Fruit fly (Drosophila melanogaster): ENCODE results near the gene wkd.

wkd gene

dm6 chr3R:11626571-11626970 lies 45.2 kb downstream of the wkd start, which contains the start of the genes CG6813 and CG18764 (continued):
- TF ChIP-seq CG4820 (GFP tag; optimal IDR thresholded peaks at IDR 0.05), result peak; percentile 34
- TF ChIP-seq Dp (GFP tag; optimal IDR thresholded peaks at IDR 0.05), result peak; percentile 52
- no peak for TF ChIP-seq knrl (GFP tag; IDR thresholded peaks at IDR 0.05; ENCODE audit: partially characterized antibody)
- peak; percentile 97 for TF ChIP-seq CG9437 (GFP tag; optimal IDR thresholded peaks at IDR 0.05)
- no peak for TF ChIP-seq ro (GFP tag; IDR thresholded peaks at IDR 0.05)
- peak; percentile 67 for TF ChIP-seq CG3995 (GFP tag; optimal IDR thresholded peaks at IDR 0.05)
- no peak for TF ChIP-seq grn (GFP tag; optimal IDR thresholded peaks at IDR 0.05)
- TF ChIP-seq stwl (tag; optimal IDR thresholded peaks at IDR 0.05), result peak; percentile 59
- TF ChIP-seq CG5180 (GFP tag; optimal IDR thresholded peaks at IDR 0.05), result no peak
- no peak for TF ChIP-seq CG18599 (GFP tag; optimal IDR thresholded peaks at IDR 0.05)
- no peak for TF ChIP-seq so (GFP tag; IDR thresholded peaks at IDR 0.05)
- TF ChIP-seq row (GFP tag; IDR thresholded peaks at IDR 0.05), result peak; percentile 35; the same call in 1 of the 3 replicates
- TF ChIP-seq CG9817 (tag; optimal IDR thresholded peaks at IDR 0.05), result no peak
- TF ChIP-seq NfI (GFP tag; optimal IDR thresholded peaks at IDR 0.05), result no peak
- no peak for TF ChIP-seq pita (GFP tag; optimal IDR thresholded peaks at IDR 0.05)
- peak; percentile 23 for TF ChIP-seq YL-1 (GFP tag; optimal IDR thresholded peaks at IDR 0.05)

dm6 chr3R:11628416-11629041 lies 47.2 kb downstream of the wkd start, which contains the start of gene CG14712:
Gene CG14712, plus strand, starts transcription at chr3R:11628759.
- no peak for TF ChIP-seq CG4854 (GFP tag; optimal IDR thresholded peaks at IDR 0.05)
- TF ChIP-seq CG31365 (tag; optimal IDR thresholded peaks at IDR 0.05), result no peak
- TF ChIP-seq Stat92E (GFP tag; optimal IDR thresholded peaks at IDR 0.05), result peak in 1 of 3 experiments; percentile 88
- no peak for TF ChIP-seq Camta (GFP tag; optimal IDR thresholded peaks at IDR 0.05)
- TF ChIP-seq Adf1 (GFP tag; IDR thresholded peaks at IDR 0.05), result 0 out of 2 replicates have a peak, but pooled peaks have one; percentile 15
- TF ChIP-seq dm (GFP tag; optimal IDR thresholded peaks at IDR 0.05), result peak; percentile 28
- no peak for TF ChIP-seq sisA (GFP tag; IDR thresholded peaks at IDR 0.05)
- peak; percentile 13 for TF ChIP-seq CG33213 (GFP tag; optimal IDR thresholded peaks at IDR 0.05)
- no peak for TF ChIP-seq CG9215 (GFP tag; IDR thresholded peaks at IDR 0.05)
- TF ChIP-seq lab (GFP tag; optimal IDR thresholded peaks at IDR 0.05), result no peak
- TF ChIP-seq CG34422 (GFP tag; IDR thresholded peaks at IDR 0.05), result peak; percentile 16; the same call in 1 of the 3 replicates
- peak; percentile 59 for TF ChIP-seq CG4617 (GFP tag; optimal IDR thresholded peaks at IDR 0.05; ENCODE audit: borderline replicate concordance)
- peak; percentile 73 for TF ChIP-seq Dll (GFP tag; IDR thresholded peaks at IDR 0.05; ENCODE audit: partially characterized antibody)
- peak; percentile 11 for TF ChIP-seq Fer1 (GFP tag; optimal IDR thresholded peaks at IDR 0.05)
- TF ChIP-seq pros (GFP tag; optimal IDR thresholded peaks at IDR 0.05), result no peak
- TF ChIP-seq CG2120 (GFP tag; optimal IDR thresholded peaks at IDR 0.05), result peak; percentile 48
- peak; percentile 89 for TF ChIP-seq pzg (GFP tag; optimal IDR thresholded peaks at IDR 0.05)
- no peak for TF ChIP-seq pnt (GFP tag; optimal IDR thresholded peaks at IDR 0.05)
- peak; percentile 39 for TF ChIP-seq mam (GFP tag; optimal IDR thresholded peaks at IDR 0.05)
- peak; percentile 96 for TF ChIP-seq CG14710 (tag; optimal IDR thresholded peaks at IDR 0.05)
- TF ChIP-seq CG8359 (GFP tag; optimal IDR thresholded peaks at IDR 0.05; ENCODE audit: borderline replicate concordance), result no peak
- no peak for TF ChIP-seq her (GFP tag; optimal IDR thresholded peaks at IDR 0.05)
- no peak for TF ChIP-seq lmd (GFP tag; IDR thresholded peaks at IDR 0.05)
- peak; percentile 33 for TF ChIP-seq CG10147 (GFP tag; optimal IDR thresholded peaks at IDR 0.05)
- TF ChIP-seq CG8478 (optimal IDR thresholded peaks at IDR 0.05), result no peak
- TF ChIP-seq B-H2 (GFP tag; optimal IDR thresholded peaks at IDR 0.05), result peak; percentile 48
- TF ChIP-seq pfk (GFP tag; optimal IDR thresholded peaks at IDR 0.05), result no peak
- TF ChIP-seq CG8388 (GFP tag; optimal IDR thresholded peaks at IDR 0.05), result no peak
- TF ChIP-seq CG15514 (GFP tag; optimal IDR thresholded peaks at IDR 0.05), result peak; percentile 83
- no peak for TF ChIP-seq salm (tag; optimal IDR thresholded peaks at IDR 0.05)
- no peak for TF ChIP-seq fd102C (GFP tag; optimal IDR thresholded peaks at IDR 0.05)
- TF ChIP-seq run (tag; optimal IDR thresholded peaks at IDR 0.05), result no peak
- no peak for TF ChIP-seq CG1832 (GFP tag; optimal IDR thresholded peaks at IDR 0.05)

Measured in whole organism, embryonic.